Fruit fly (Drosophila melanogaster): ENCODE measurements around the gene CG9902.

dm6 chrX:16595411-16595810 is 48.1 kb upstream of the CG9902 start:
- TF ChIP-seq vri (GFP tag; optimal IDR thresholded peaks at IDR 0.05) (no peak), net (GFP tag; optimal IDR thresholded peaks at IDR 0.05) (no peak), esn (GFP tag; optimal IDR thresholded peaks at IDR 0.05) (no peak)

Measured in whole organism, prepupa.